Worm (Caenorhabditis elegans) whole organism, mixed stage, embryonic: ENCODE data around the gene rps-3.

Source experiments
- M03D4.4 ChIP-seq: sonication (generic microtip); optimal IDR thresholded peaks from 2 replicates; lab custom pipeline; 2017; ENCODE audit warnings: mild to moderate bottlenecking, missing genetic modification characterization, missing compliant biosample characterization
- bed-3 ChIP-seq: fragments of 200-800 bp; sonication (Bioruptor generic); optimal IDR thresholded peaks from 3 replicates; lab custom pipeline; 2018; ENCODE audit warnings: mild to moderate bottlenecking, missing genetic modification characterization, moderate library complexity, missing compliant biosample characterization
- blmp-1 ChIP-seq: fragments of 150-350 bp; optimal IDR thresholded peaks from 2 replicates; lab custom pipeline; 2014; ENCODE audit warnings: missing biosample characterization, missing genetic modification characterization
- ceh-39 ChIP-seq: fragments of 150-350 bp; optimal IDR thresholded peaks from 2 replicates; lab custom pipeline; 2014; ENCODE audit warnings: missing biosample characterization, missing genetic modification characterization
- ceh-83 ChIP-seq: fragments of 200-800 bp; sonication (Bioruptor generic); optimal IDR thresholded peaks from 2 replicates; lab custom pipeline; 2018; ENCODE audit warnings: mild to moderate bottlenecking, missing genetic modification characterization, missing compliant biosample characterization
- ces-1 ChIP-seq: fragments of 150-350 bp; optimal IDR thresholded peaks from 2 replicates; lab custom pipeline; 2014; ENCODE audit warnings: missing biosample characterization, missing genetic modification reagents, missing genetic modification characterization
- cnd-1 ChIP-seq: fragments of 200-800 bp; sonication (Bioruptor generic); optimal IDR thresholded peaks from 2 replicates; lab custom pipeline; 2018; ENCODE audit warnings: mild to moderate bottlenecking, missing genetic modification characterization, missing compliant biosample characterization
- elt-1 ChIP-seq: sonication (generic microtip); optimal IDR thresholded peaks from 2 replicates; lab custom pipeline; 2017; ENCODE audit warnings: missing genetic modification characterization, mild to moderate bottlenecking, missing compliant biosample characterization, antibody characterized with exemption, moderate library complexity, borderline replicate concordance; ENCODE audit not compliant: insufficient read depth
- elt-3 ChIP-seq: fragments of 150-350 bp; optimal IDR thresholded peaks from 2 replicates; lab custom pipeline; 2014; ENCODE audit warnings: missing biosample characterization, missing genetic modification characterization
- flh-1 ChIP-seq: fragments of 200-800 bp; sonication (Bioruptor generic); optimal IDR thresholded peaks from 2 replicates; lab custom pipeline; 2018; ENCODE audit warnings: mild to moderate bottlenecking, missing genetic modification characterization, moderate library complexity, missing compliant biosample characterization
- ham-2 ChIP-seq: fragments of 200-800 bp; sonication (Bioruptor generic); optimal IDR thresholded peaks from 2 replicates; lab custom pipeline; 2018; ENCODE audit warnings: mild to moderate bottlenecking, missing genetic modification characterization, missing compliant biosample characterization
- hlh-1 ChIP-seq: fragments of 150-350 bp; optimal IDR thresholded peaks from 2 replicates; lab custom pipeline; 2014; ENCODE audit warnings: missing biosample characterization, missing genetic modification reagents, missing genetic modification characterization
- lin-13 ChIP-seq: fragments of 150-350 bp; optimal IDR thresholded peaks from 2 replicates; lab custom pipeline; 2014; ENCODE audit warnings: missing biosample characterization, missing genetic modification characterization
- lsy-2 ChIP-seq: fragments of 150-350 bp; optimal IDR thresholded peaks from 2 replicates; lab custom pipeline; 2014; ENCODE audit warnings: missing biosample characterization, missing genetic modification characterization
- mab-5 ChIP-seq: fragments of 150-350 bp; optimal IDR thresholded peaks from 2 replicates; lab custom pipeline; 2014; ENCODE audit warnings: missing biosample characterization, missing genetic modification characterization
- mep-1 ChIP-seq: fragments of 150-350 bp; optimal IDR thresholded peaks from 2 replicates; lab custom pipeline; 2017; ENCODE audit warnings: missing biosample characterization, missing genetic modification reagents, missing genetic modification characterization, inconsistent platforms
- mls-2 ChIP-seq: sonication (generic microtip); optimal IDR thresholded peaks from 2 replicates; lab custom pipeline; 2016; ENCODE audit warnings: mild to moderate bottlenecking, missing genetic modification characterization, moderate library complexity, missing compliant biosample characterization
- nhr-12 ChIP-seq: fragments of 150-350 bp; optimal IDR thresholded peaks from 2 replicates; lab custom pipeline; 2014; ENCODE audit warnings: missing biosample characterization, missing genetic modification characterization
- nhr-237 ChIP-seq: fragments of 150-350 bp; optimal IDR thresholded peaks from 2 replicates; lab custom pipeline; 2014; ENCODE audit warnings: missing biosample characterization, missing genetic modification characterization
- nhr-28 ChIP-seq: fragments of 150-350 bp; optimal IDR thresholded peaks from 2 replicates; lab custom pipeline; 2014; ENCODE audit warnings: missing biosample characterization, missing genetic modification characterization
- nhr-76 ChIP-seq: sonication (generic microtip); optimal IDR thresholded peaks from 2 replicates; lab custom pipeline; 2017; ENCODE audit warnings: missing biosample characterization, missing genetic modification characterization
- pha-4 ChIP-seq: fragments of 150-350 bp; optimal IDR thresholded peaks from 2 replicates; lab custom pipeline; 2018; ENCODE audit warnings: missing biosample characterization, missing genetic modification reagents, missing genetic modification characterization
- sem-2 ChIP-seq: fragments of 200-800 bp; sonication (Bioruptor generic); optimal IDR thresholded peaks from 2 replicates; lab custom pipeline; 2018; ENCODE audit warnings: mild to moderate bottlenecking, missing genetic modification characterization, missing compliant biosample characterization
- snpc-4 ChIP-seq: fragments of 150-350 bp; optimal IDR thresholded peaks from 2 replicates; lab custom pipeline; 2014; ENCODE audit warnings: missing biosample characterization, missing genetic modification characterization
- sptf-1 ChIP-seq: sonication (generic microtip); optimal IDR thresholded peaks from 2 replicates; lab custom pipeline; 2017; ENCODE audit warnings: mild to moderate bottlenecking, missing genetic modification characterization, moderate library complexity, missing compliant biosample characterization
- unc-120 ChIP-seq: sonication (generic microtip); optimal IDR thresholded peaks from 2 replicates; lab custom pipeline; 2017; ENCODE audit warnings: missing genetic modification characterization, missing compliant biosample characterization; ENCODE audit not compliant: poor library complexity, severe bottlenecking
- unc-39 ChIP-seq: fragments of 150-350 bp; optimal IDR thresholded peaks from 2 replicates; lab custom pipeline; 2014; ENCODE audit warnings: missing biosample characterization, missing genetic modification characterization
- unc-62 ChIP-seq: fragments of 150-350 bp; optimal IDR thresholded peaks from 2 replicates; lab custom pipeline; 2014; ENCODE audit warnings: missing biosample characterization, missing genetic modification reagents, missing genetic modification characterization
- zip-8 ChIP-seq: fragments of 150-350 bp; optimal IDR thresholded peaks from 2 replicates; lab custom pipeline; 2014; ENCODE audit warnings: missing biosample characterization, missing genetic modification characterization
- ztf-11 ChIP-seq: fragments of 150-350 bp; optimal IDR thresholded peaks from 2 replicates; lab custom pipeline; 2014; ENCODE audit warnings: missing biosample characterization, missing genetic modification characterization

The rps-3 gene

ce11 chrIII:6231880-6232279 lies 25.3 kb downstream of the rps-3 start:
- TF ChIP-seq elt-3 (peak; percentile 60), ceh-83 (GFP tag; lab: Kevin White, UChicago) (no peak)

- TF ChIP-seq snpc-4 (tag; lab: Kevin White, UChicago): no peak
- TF ChIP-seq lin-13 (tag; lab: Kevin White, UChicago): no peak
- no peak for TF ChIP-seq ceh-83 (GFP tag; lab: Kevin White, UChicago)
- no peak for TF ChIP-seq pha-4 (tag; lab: Kevin White, UChicago)
- TF ChIP-seq elt-3: no peak
- no peak for TF ChIP-seq unc-62 (GFP tag; lab: Kevin White, UChicago)
- TF ChIP-seq nhr-12 (tag; lab: Kevin White, UChicago): no peak
- TF ChIP-seq unc-39 (tag; lab: Kevin White, UChicago): no peak
- TF ChIP-seq bed-3: no peak
- TF ChIP-seq hlh-1 (tag; lab: Kevin White, UChicago): no peak
- no peak for TF ChIP-seq ces-1
- no peak for TF ChIP-seq nhr-76 (tag; lab: Kevin White, UChicago)
- TF ChIP-seq M03D4.4 (tag; lab: Kevin White, UChicago): no peak
- no peak for TF ChIP-seq elt-1 (tag; lab: Kevin White, UChicago)
- TF ChIP-seq zip-8 (tag; lab: Kevin White, UChicago): no peak
- no peak for TF ChIP-seq mls-2 (tag; lab: Kevin White, UChicago)
These were observed 30.0 kb downstream of the rps-3 start, which contains the start of gene T12A2.21 for ce11 chrIII:6236649-6237048. Gene T12A2.21 (minus strand): TSS chrIII:6236749.

ce11 chrIII:6240528-6240927 lies 33.9 kb downstream of the rps-3 start, which contains the start of gene T12A2.3:
Gene T12A2.3 (plus strand): TSS chrIII:6240828.
- TF ChIP-seq mab-5 (tag; lab: Kevin White, UChicago) (no peak), lin-13 (tag; lab: Kevin White, UChicago) (no peak)
- TF ChIP-seq, all 35 proteins: peak for 0

- TF ChIP-seq sptf-1 (tag; lab: Kevin White, UChicago) (no peak), ztf-11 (tag; lab: Kevin White, UChicago) (no peak), bed-3 (no peak), nhr-28 (no peak), zip-8 (tag; lab: Kevin White, UChicago) (no peak), unc-62 (GFP tag; lab: Kevin White, UChicago) (no peak), flh-1 (no peak), nhr-237 (tag; lab: Kevin White, UChicago) (no peak), lin-13 (tag; lab: Kevin White, UChicago) (no peak)
These were observed 39.1 kb downstream of the rps-3 start, which contains the start of gene bcas-2 for ce11 chrIII:6245728-6246127. Gene bcas-2 (minus strand): TSS chrIII:6245828.

DNA sequence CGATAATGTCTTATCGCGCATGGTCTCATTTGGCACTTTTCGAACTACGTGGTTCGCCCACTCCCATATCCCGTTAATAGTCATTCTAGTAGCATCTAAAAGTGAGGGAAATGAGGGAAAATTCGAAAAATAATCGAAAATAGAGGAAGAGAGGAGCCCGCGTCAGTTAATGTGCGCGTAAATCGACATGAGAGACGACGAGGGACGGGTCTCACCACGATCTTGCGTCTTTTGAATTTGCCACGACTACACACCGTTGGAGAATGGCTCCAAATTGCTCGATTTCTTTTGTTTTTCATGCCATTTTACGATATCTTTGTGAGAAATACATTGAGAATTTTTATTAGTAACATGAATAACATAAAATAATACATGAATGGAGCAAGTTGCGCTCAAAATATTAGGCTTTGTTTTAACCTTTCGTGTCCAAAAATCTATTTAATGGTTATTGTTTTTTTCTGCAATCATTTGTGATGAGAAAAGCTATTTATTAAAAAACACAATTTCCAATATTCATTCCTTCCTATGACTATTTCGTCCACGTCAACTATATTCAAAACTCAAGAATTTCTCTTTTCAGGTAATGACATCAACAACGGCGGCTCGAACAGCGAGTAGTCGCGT lies 41.6 kb downstream of the rps-3 start, which contains the start of the genes gen-1 and stt-3:
gen-1 (minus strand) TSS at position 95 of the 624 bp plus-strand sequence.
stt-3 (plus strand) TSS at position 574 of the 624 bp plus-strand sequence.
- no peak for TF ChIP-seq elt-1 (tag; lab: Kevin White, UChicago)
- TF ChIP-seq mep-1 (tag; lab: Kevin White, UChicago): peak; percentile 54

ce11 chrIII:6251511-6251910 lies 44.9 kb downstream of the rps-3 start, which contains the start of gene amdh-1:
Gene amdh-1 (plus strand): TSS chrIII:6251811.
- TF ChIP-seq ham-2 (GFP tag; lab: Kevin White, UChicago) (no peak), blmp-1 (no peak), sem-2 (GFP tag; lab: Kevin White, UChicago) (no peak), ceh-39 (no peak), nhr-76 (tag; lab: Kevin White, UChicago) (no peak), unc-120 (no peak)

DNA sequence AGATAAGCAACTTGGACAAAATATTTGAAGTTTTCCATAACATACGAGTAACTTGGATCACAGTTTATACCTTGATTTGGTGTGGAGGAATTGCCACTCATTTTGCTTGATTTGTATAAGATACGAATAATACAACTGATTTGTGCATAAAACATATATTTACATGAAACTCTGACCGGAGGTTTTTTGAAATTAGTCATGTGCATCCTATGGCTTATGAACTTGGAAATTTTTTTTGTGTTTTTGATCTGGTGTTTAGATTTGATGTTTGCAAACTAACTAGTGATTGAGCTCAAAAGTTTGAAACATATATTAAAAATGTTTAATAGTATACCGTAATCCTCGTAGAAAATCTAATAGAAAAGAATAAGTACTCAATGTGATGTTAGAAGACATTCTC lies 48.1 kb downstream of the rps-3 start, which contains the start of gene srg-8:
srg-8 (minus strand) TSS at position 101 of the 400 bp plus-strand sequence.
- no peak for TF ChIP-seq mls-2 (tag; lab: Kevin White, UChicago)
- TF ChIP-seq elt-1 (tag; lab: Kevin White, UChicago): no peak
- no peak for TF ChIP-seq flh-1
- TF ChIP-seq snpc-4 (tag; lab: Kevin White, UChicago): no peak
- no peak for TF ChIP-seq elt-3
- TF ChIP-seq zip-8 (tag; lab: Kevin White, UChicago): no peak
- no peak for TF ChIP-seq cnd-1 (tag; lab: Kevin White, UChicago)
- TF ChIP-seq lsy-2 (tag; lab: Kevin White, UChicago): no peak
- TF ChIP-seq sem-2 (GFP tag; lab: Kevin White, UChicago): no peak
